Fruit fly (Drosophila melanogaster) whole organism, adult: ENCODE results near the gene Cyfip.

Experiments used
- CG11617 ChIP-seq: fragments of 200-800 bp; sonication (Bioruptor generic); optimal IDR thresholded peaks from 2 replicates; lab custom pipeline; 2017; ENCODE audit warnings: mild to moderate bottlenecking, missing biosample characterization, missing genetic modification reagents, missing genetic modification characterization
- CG12768 ChIP-seq: fragments of 200-800 bp; sonication (Bioruptor generic); optimal IDR thresholded peaks from 2 replicates; lab custom pipeline; 2017; ENCODE audit warnings: missing biosample characterization, missing genetic modification characterization, mild to moderate bottlenecking, moderate library complexity, missing genetic modification reagents
- CG14711 ChIP-seq: fragments of 200-800 bp; sonication (Bioruptor generic); optimal IDR thresholded peaks from 2 replicates; lab custom pipeline; 2018; ENCODE audit warnings: missing biosample characterization, mild to moderate bottlenecking, missing genetic modification characterization, moderate library complexity
- CG1620 ChIP-seq: fragments of 200-800 bp; sonication (Bioruptor generic); optimal IDR thresholded peaks from 2 replicates; lab custom pipeline; 2016; ENCODE audit warnings: missing biosample characterization, missing genetic modification characterization
- CG33017 ChIP-seq: fragments of 200-800 bp; sonication (Bioruptor generic); optimal IDR thresholded peaks from 2 replicates; lab custom pipeline; 2018; ENCODE audit warnings: missing biosample characterization, mild to moderate bottlenecking, missing genetic modification characterization, moderate library complexity
- CG5204 ChIP-seq: fragments of 200-800 bp; sonication (Bioruptor generic); optimal IDR thresholded peaks from 2 replicates; lab custom pipeline; 2016; ENCODE audit warnings: missing biosample characterization, missing genetic modification characterization
- CG7045 ChIP-seq: fragments of 200-800 bp; sonication (Bioruptor generic); optimal IDR thresholded peaks from 2 replicates; lab custom pipeline; 2017; ENCODE audit warnings: missing biosample characterization, mild to moderate bottlenecking, missing genetic modification characterization
- CG7101 ChIP-seq: fragments of 200-800 bp; sonication (Bioruptor generic); optimal IDR thresholded peaks from 2 replicates; lab custom pipeline; 2018; ENCODE audit warnings: missing biosample characterization, mild to moderate bottlenecking, missing genetic modification characterization, moderate library complexity
- Clk ChIP-seq: fragments of 200-800 bp; sonication (Bioruptor generic); optimal IDR thresholded peaks from 2 replicates; lab custom pipeline; 2017; ENCODE audit warnings: missing biosample characterization, missing genetic modification characterization
- Crg-1 ChIP-seq: fragments of 200-800 bp; sonication (Bioruptor generic); optimal IDR thresholded peaks from 2 replicates; lab custom pipeline; 2016; ENCODE audit warnings: missing biosample characterization, missing genetic modification characterization
- Hr96 ChIP-seq: fragments of 200-800 bp; sonication (Bioruptor generic); optimal IDR thresholded peaks from 2 replicates; lab custom pipeline; 2016; ENCODE audit warnings: missing biosample characterization, missing genetic modification characterization
- Mnt ChIP-seq: fragments of 200-800 bp; sonication (Bioruptor generic); optimal IDR thresholded peaks from 2 replicates; lab custom pipeline; 2016; ENCODE audit warnings: missing biosample characterization, mild to moderate bottlenecking, missing genetic modification characterization
- bab1 ChIP-seq: fragments of 200-800 bp; sonication (Bioruptor generic); optimal IDR thresholded peaks from 3 replicates; lab custom pipeline; 2019; ENCODE audit warnings: missing biosample characterization, mild to moderate bottlenecking, missing genetic modification characterization, moderate library complexity
- cic ChIP-seq: fragments of 200-800 bp; sonication (Bioruptor generic); optimal IDR thresholded peaks from 2 replicates; lab custom pipeline; 2017; ENCODE audit warnings: missing biosample characterization, mild to moderate bottlenecking, missing genetic modification characterization, moderate library complexity
- cnc ChIP-seq, 2 experiments: fragments of >200 bp; optimal IDR thresholded peaks; 2 replicates each; lab custom pipeline; 2017
- kay ChIP-seq: fragments of 200-800 bp; sonication (Bioruptor generic); peaks from one replicate; lab custom pipeline; 2016; ENCODE audit warnings: missing biosample characterization, missing genetic modification characterization, borderline replicate concordance
- ovo ChIP-seq: fragments of 200-800 bp; sonication (Bioruptor generic); optimal IDR thresholded peaks from 2 replicates; lab custom pipeline; 2016; ENCODE audit warnings: missing biosample characterization, missing genetic modification characterization
- pad ChIP-seq: fragments of 200-800 bp; sonication (Bioruptor generic); optimal IDR thresholded peaks from 3 replicates; lab custom pipeline; 2017; ENCODE audit warnings: missing biosample characterization, missing genetic modification characterization, mild to moderate bottlenecking, moderate library complexity, missing genetic modification reagents
- tj ChIP-seq: fragments of 200-800 bp; sonication (Bioruptor generic); optimal IDR thresholded peaks from 3 replicates; lab custom pipeline; 2017; ENCODE audit warnings: missing biosample characterization, mild to moderate bottlenecking, missing genetic modification characterization, moderate library complexity
- toe ChIP-seq: fragments of 200-800 bp; sonication (Bioruptor generic); optimal IDR thresholded peaks from 2 replicates; lab custom pipeline; 2016; ENCODE audit warnings: missing biosample characterization, missing genetic modification characterization

Cyfip gene

DNA sequence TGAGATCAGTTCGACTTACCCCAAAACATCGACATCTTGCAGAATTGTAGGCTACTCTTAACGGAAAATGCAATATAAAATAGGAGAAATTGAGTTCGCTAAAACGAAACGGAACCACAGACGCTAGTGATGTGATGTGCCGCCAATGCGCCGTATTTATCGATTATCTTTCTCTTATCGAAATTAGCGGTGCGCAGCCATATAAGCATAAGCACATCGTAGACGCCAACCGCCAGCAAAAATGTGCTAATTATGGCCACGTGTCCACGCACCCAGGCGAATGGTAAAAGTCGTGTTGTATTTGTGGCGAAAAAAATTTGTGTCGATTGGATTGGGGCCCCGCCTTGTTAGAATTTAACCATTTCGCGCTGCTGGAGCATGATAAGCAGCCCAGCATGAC lies at the start of gene Cyfip, which contains the start of gene Fkbp39:
Gene Cyfip, plus strand, starts transcription at position 273 of the 400 bp plus-strand sequence.
Gene Fkbp39, minus strand, starts transcription at position 140 of the 400 bp plus-strand sequence.
- TF ChIP-seq Crg-1: peak; percentile 60
- TF ChIP-seq Mnt (GFP tag; lab: Kevin White, UChicago): peak; percentile 99
- peak; percentile 66 for TF ChIP-seq pad (GFP tag; lab: Kevin White, UChicago)
- TF ChIP-seq CG1620: peak; percentile 65
- no peak for TF ChIP-seq cnc (optimal IDR thresholded peaks at IDR 0.05; lab: Kevin White, UChicago)
- TF ChIP-seq CG14711 (tag; lab: Kevin White, UChicago): peak; percentile 40
- TF ChIP-seq kay (GFP tag; lab: Kevin White, UChicago): no peak
- TF ChIP-seq Clk (GFP tag; lab: Kevin White, UChicago): no peak
- peak; percentile 42 for TF ChIP-seq CG11617 (GFP tag; lab: Kevin White, UChicago)
- TF ChIP-seq CG7101 (tag; lab: Kevin White, UChicago): peak; percentile 44
- TF ChIP-seq Hr96 (GFP tag; lab: Kevin White, UChicago): no peak
- no peak for TF ChIP-seq CG12768 (GFP tag; lab: Kevin White, UChicago)
- TF ChIP-seq bab1 (GFP tag; lab: Kevin White, UChicago): peak; percentile 79
- TF ChIP-seq cic (GFP tag; lab: Kevin White, UChicago): peak; percentile 51

DNA sequence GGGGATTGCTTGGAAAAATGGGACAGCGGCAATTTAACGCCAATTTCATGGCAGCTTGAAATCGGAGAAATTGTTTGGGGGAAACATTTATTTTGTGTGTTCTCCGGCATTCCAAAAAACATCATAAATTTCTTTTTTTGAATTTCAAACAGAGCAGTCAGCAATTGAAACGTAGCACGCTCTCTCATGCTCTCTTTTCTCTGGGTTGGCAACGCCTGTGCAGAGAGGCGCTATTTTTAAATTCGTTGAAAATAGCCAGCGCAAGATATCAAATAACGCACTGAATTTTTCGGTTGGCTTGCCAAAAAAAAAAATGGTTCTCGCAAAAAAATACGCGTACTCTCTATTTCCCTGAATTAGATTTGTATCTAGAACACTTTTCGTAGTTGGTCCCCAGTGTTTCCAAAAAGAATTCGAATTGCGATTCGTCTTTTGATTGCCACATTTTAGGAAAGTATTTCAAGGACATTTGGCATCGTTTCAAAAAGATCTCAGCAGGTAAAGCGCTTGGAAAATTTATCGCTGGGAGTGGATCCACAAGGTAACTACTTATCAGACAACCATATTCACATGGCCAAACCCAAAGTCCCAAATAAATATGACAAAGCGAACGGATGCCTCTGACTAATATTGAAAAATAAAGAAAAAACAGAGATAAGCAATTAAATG lies 46.9 kb upstream of the Cyfip start:
- TF ChIP-seq kay (GFP tag; lab: Kevin White, UChicago) (peak; percentile 44), Clk (GFP tag; lab: Kevin White, UChicago) (no peak)

DNA sequence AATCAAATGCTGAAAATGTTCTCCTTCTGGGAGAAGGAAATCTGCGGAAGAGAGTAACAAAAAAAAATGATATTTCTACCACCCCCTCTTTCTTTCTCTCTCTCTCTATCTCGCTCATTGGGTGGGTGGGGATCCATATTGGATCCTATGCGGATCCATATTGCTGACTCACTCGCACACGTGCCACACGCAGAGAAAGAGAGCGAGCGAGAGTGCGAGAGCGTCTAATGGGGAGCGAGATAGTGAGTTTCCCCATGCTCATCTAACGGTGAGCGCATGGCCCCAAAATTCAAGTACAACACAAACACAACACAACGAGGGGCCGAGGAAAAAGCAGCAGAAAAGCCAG lies 46.4 kb upstream of the Cyfip start:
- no peak for TF ChIP-seq CG12768 (GFP tag; lab: Kevin White, UChicago)
- TF ChIP-seq kay (GFP tag; lab: Kevin White, UChicago): peak; percentile 11
- TF ChIP-seq CG7045 (GFP tag; lab: Kevin White, UChicago): no peak
- TF ChIP-seq CG14711 (tag; lab: Kevin White, UChicago): no peak
- peak; percentile 93 for TF ChIP-seq pad (GFP tag; lab: Kevin White, UChicago)
- no peak for TF ChIP-seq cic (GFP tag; lab: Kevin White, UChicago)
- peak; percentile 32 for TF ChIP-seq Mnt (GFP tag; lab: Kevin White, UChicago)

DNA sequence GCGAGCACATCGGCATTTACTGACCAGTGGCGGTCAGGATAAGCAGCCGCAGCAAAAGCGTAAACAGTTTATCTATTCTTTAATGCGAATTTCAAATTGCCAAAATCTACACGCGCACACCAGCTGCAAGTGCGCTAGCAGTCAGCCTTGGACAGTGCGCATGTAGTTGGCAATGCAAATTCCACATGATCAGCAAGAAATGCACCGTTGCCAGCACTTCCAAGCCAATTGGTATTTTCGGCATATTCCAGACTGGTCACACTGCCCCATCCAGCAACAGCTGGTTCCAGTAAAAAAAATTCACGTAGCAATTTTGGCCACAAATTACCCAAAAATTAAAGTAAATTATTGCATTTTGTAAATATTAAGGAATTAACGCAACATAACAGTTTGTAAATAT lies 45.3 kb upstream of the Cyfip start:
- TF ChIP-seq CG12768 (GFP tag; lab: Kevin White, UChicago): no peak
- peak; percentile 100 for TF ChIP-seq tj
- TF ChIP-seq Crg-1: peak; percentile 33
- TF ChIP-seq CG1620: peak; percentile 30
- no peak for TF ChIP-seq bab1 (GFP tag; lab: Kevin White, UChicago)
- no peak for TF ChIP-seq cic (GFP tag; lab: Kevin White, UChicago)
- no peak for TF ChIP-seq kay (GFP tag; lab: Kevin White, UChicago)
- no peak for TF ChIP-seq CG11617 (GFP tag; lab: Kevin White, UChicago)
- peak; percentile 63 for TF ChIP-seq ovo
- TF ChIP-seq Hr96 (GFP tag; lab: Kevin White, UChicago): no peak
- no peak for TF ChIP-seq CG5204 (GFP tag; lab: Kevin White, UChicago)
- peak; percentile 78 for TF ChIP-seq Mnt (GFP tag; lab: Kevin White, UChicago)
- no peak for TF ChIP-seq CG7045 (GFP tag; lab: Kevin White, UChicago)
- no peak for TF ChIP-seq CG7101 (tag; lab: Kevin White, UChicago)
- peak in 1 of 2 experiments; percentile 32 for TF ChIP-seq cnc (optimal IDR thresholded peaks at IDR 0.05; lab: Kevin White, UChicago)
- peak; percentile 5 for TF ChIP-seq CG14711 (tag; lab: Kevin White, UChicago)
- no peak for TF ChIP-seq toe (GFP tag; lab: Kevin White, UChicago)
- TF ChIP-seq pad (GFP tag; lab: Kevin White, UChicago): peak; percentile 44
- TF ChIP-seq CG33017 (tag; lab: Kevin White, UChicago): no peak
- no peak for TF ChIP-seq Clk (GFP tag; lab: Kevin White, UChicago)

DNA sequence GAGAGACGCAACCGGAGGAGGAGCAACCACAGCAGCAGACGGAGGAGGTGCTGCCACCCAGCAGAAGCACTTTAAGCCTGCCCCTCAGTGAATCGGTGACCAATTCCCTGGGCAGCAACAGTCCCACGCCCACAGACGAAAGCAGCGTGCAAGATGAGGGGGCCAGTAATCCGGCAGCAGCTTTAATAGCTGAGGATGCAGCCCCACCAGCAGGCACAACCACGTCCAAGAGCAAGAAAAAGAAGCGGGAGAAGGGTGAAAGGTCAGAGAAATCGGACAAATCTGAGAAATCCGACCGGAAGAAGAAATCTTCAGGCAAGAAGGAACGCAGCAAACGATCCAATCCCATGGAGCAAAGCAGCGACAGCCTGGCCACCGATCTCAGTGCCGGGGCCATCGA lies 44.3 kb upstream of the Cyfip start:
- no peak for TF ChIP-seq CG5204 (GFP tag; lab: Kevin White, UChicago)
- no peak for TF ChIP-seq CG7101 (tag; lab: Kevin White, UChicago)
- TF ChIP-seq CG14711 (tag; lab: Kevin White, UChicago): no peak
- TF ChIP-seq cic (GFP tag; lab: Kevin White, UChicago): no peak
- no peak for TF ChIP-seq tj
- no peak for TF ChIP-seq CG7045 (GFP tag; lab: Kevin White, UChicago)
- TF ChIP-seq Clk (GFP tag; lab: Kevin White, UChicago): no peak
- TF ChIP-seq Crg-1: no peak

DNA sequence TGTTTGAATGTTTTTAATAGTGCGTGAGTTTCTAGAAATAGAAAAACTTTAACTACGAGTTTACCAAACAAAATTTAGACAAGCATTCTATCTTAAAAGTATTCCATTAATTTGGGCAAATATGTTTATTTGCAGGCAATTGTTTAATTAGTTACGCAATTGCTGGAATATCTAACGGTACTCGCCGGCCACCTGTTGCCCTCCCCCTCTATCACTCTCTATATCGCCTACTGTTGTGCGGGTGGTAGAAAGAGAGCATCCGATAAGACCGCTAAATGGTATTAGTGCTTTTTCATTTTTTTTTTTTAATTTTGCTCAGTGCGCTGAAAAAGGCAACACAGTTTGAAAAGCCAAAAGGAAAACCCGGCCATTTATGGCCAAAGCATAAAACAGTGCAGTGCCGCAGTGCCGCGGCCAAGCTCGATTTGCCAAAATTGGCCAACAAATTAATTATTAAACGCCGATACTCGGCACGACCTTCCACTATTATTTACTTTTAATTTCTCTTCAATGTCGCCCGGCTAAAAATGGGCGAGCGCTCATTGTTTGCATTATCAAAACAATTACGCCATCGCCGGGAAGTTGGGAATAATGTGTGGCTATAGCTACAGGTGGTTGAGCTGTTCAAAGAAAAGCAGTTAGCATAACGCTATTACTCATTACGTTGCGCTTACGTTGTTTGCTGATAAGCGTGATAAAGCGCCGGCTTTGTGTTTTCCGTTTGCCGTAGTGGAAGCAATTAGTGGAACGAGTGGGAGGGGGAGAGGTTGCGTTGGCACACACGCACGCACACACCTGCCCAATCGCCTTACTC lies 43.0 kb upstream of the Cyfip start:
- TF ChIP-seq ovo: peak; percentile 98
- no peak for TF ChIP-seq tj
- peak; percentile 20 for TF ChIP-seq pad (GFP tag; lab: Kevin White, UChicago)
